Worm (Caenorhabditis elegans): Measurements from ENCODE around the gene ZK652.8.

Gene ZK652.8

ce11 chrIII:7809033-7809432 is 34.4 kb downstream of the ZK652.8 start:
- TF ChIP-seq vab-7 (GFP tag; IDR thresholded peaks at IDR 0.05) (no peak), jun-1 (tag; optimal IDR thresholded peaks at IDR 0.05) (no peak), F26F4.8 (GFP tag; conservative IDR thresholded peaks at IDR 0.05) (no peak), sdz-12 (GFP tag; optimal IDR thresholded peaks at IDR 0.05) (no peak), tra-1 (GFP tag; IDR thresholded peaks at IDR 0.05) (no peak), nhr-10 (tag; optimal IDR thresholded peaks at IDR 0.05) (no peak), set-16 (GFP tag; IDR thresholded peaks at IDR 0.05) (no peak), mxl-2 (GFP tag; conservative IDR thresholded peaks at IDR 0.05) (no peak), zip-11 (GFP tag; IDR thresholded peaks at IDR 0.05) (no peak), D1046.2 (GFP tag; IDR thresholded peaks at IDR 0.05) (no peak), lin-38 (GFP tag; IDR thresholded peaks at IDR 0.05) (no peak), unc-130 (GFP tag; optimal IDR thresholded peaks at IDR 0.05) (no peak), fos-1 (tag; optimal IDR thresholded peaks at IDR 0.05) (no peak), skn-1 (tag; optimal IDR thresholded peaks at IDR 0.05) (no peak), zag-1 (tag; optimal IDR thresholded peaks at IDR 0.05) (no peak), egl-27 (tag; optimal IDR thresholded peaks at IDR 0.05) (no peak), Y105C5A.15 (GFP tag; IDR thresholded peaks at IDR 0.05) (no peak), madf-9 (GFP tag; conservative IDR thresholded peaks at IDR 0.05) (no peak), nhr-28 (tag; optimal IDR thresholded peaks at IDR 0.05) (no peak)

DNA sequence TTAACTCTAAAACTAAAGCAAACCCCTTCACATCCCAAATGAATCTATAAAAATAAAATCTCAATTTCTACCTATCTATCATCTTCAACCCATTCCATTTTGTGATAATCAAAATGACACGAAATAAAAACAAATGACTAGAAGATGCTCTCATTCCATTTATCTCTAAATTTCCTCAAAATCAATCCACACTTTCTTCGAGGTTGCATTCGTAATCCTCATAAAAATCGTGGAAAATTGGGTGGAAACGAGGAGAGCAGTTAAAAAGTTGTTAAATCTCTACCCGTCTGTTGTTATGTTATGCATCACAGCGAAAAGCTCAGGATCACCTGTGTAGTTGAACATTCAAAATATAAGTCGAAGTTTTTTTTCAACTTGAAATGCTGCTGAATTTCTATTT is 36.5 kb downstream of the ZK652.8 start:
- TF ChIP-seq rbr-2 (tag; optimal IDR thresholded peaks at IDR 0.05) = no peak

DNA sequence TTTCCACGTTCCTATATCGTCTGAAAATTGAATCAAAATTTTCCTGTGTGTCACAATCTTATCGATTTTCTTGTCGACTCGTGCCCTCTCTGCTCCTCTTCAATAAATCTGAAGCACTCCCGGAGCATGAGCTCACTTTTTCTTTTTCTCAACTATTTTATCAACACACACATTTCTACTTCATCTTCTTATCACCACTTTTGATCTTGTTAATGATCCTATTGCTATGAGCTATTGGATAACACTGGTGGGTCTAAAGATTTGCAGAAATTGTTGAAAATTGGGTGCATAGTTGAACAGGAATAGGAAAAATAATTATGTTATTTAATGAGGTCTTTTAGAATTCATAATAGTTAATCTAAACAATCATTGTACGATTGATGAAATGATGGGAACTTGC is 38.2 kb downstream of the ZK652.8 start:
- no peak for TF ChIP-seq lsy-2 (tag; optimal IDR thresholded peaks at IDR 0.05)
- TF ChIP-seq hlh-11 (tag; optimal IDR thresholded peaks at IDR 0.05) = no peak
- no peak for TF ChIP-seq mxl-2 (GFP tag; conservative IDR thresholded peaks at IDR 0.05)
- TF ChIP-seq mxl-3 (GFP tag; optimal IDR thresholded peaks at IDR 0.05) = no peak
- TF ChIP-seq fos-1 (tag; optimal IDR thresholded peaks at IDR 0.05) = no peak
- no peak for TF ChIP-seq lir-3 (tag; optimal IDR thresholded peaks at IDR 0.05)
- no peak for TF ChIP-seq mep-1 (tag; optimal IDR thresholded peaks at IDR 0.05)
- TF ChIP-seq gei-8 (GFP tag; optimal IDR thresholded peaks at IDR 0.05) = no peak
- TF ChIP-seq lin-1 (GFP tag; IDR thresholded peaks at IDR 0.05) = no peak
- no peak for TF ChIP-seq lim-7 (GFP tag; IDR thresholded peaks at IDR 0.05)
- no peak for TF ChIP-seq egl-43 (GFP tag; IDR thresholded peaks at IDR 0.05)
- no peak for TF ChIP-seq fkh-10 (GFP tag; optimal IDR thresholded peaks at IDR 0.05)
- TF ChIP-seq pqm-1 (tag; optimal IDR thresholded peaks at IDR 0.05) = no peak
- no peak for TF ChIP-seq ZK546.5 (tag; optimal IDR thresholded peaks at IDR 0.05)
- TF ChIP-seq nhr-25 (tag; optimal IDR thresholded peaks at IDR 0.05; ENCODE audit: borderline replicate concordance, insufficient read depth) = no peak
- no peak for TF ChIP-seq zag-1 (tag; optimal IDR thresholded peaks at IDR 0.05)
- TF ChIP-seq unc-62 (GFP tag; optimal IDR thresholded peaks at IDR 0.05 in 1 of 2) = no peak
- no peak for TF ChIP-seq unc-62 (tag; optimal IDR thresholded peaks at IDR 0.05)
- no peak for TF ChIP-seq nhr-28 (tag; optimal IDR thresholded peaks at IDR 0.05)

ce11 chrIII:7795311-7795710 is 48.1 kb downstream of the ZK652.8 start, which contains the start of gene cyk-7:
Gene cyk-7, minus strand, starts transcription at chrIII:7795409.
- TF ChIP-seq dpl-1 (GFP tag; optimal IDR thresholded peaks at IDR 0.05) (peak; percentile 45), ces-1 (GFP tag; optimal IDR thresholded peaks at IDR 0.05) (no peak), unc-130 (GFP tag; optimal IDR thresholded peaks at IDR 0.05) (peak; percentile 17), F49E8.2 (tag; optimal IDR thresholded peaks at IDR 0.05; ENCODE audit: borderline replicate concordance) (peak; percentile 69)
